Worm (Caenorhabditis elegans): ENCODE data around the gene srlf-33.

Gene srlf-33

DNA sequence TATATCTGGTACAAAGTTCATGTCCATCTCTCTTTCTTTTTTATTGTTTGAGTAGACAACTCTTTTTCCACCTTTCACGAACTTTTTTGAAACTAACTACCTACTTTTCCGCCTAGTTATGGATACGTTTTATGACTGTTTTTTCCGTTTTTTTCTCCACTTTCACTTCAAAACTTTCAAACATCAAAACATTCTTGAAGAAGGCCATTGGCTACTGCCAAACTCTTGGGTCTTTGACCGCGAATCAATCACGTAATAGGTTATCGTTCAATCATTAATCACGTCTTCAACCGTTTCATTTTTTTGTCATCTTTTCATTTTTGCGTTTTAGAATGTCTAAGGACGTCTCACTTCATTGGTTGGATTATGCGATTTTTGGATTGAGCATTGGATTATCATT is 11.8 kb upstream of the srlf-33 start, which contains the start of gene slc-5A12:
Gene slc-5A12, plus strand, starts transcription at position 333 of the 400 bp plus-strand sequence.
- no peak for TF ChIP-seq lsy-2 (tag; optimal IDR thresholded peaks at IDR 0.05)
- no peak for TF ChIP-seq lin-13 (tag; optimal IDR thresholded peaks at IDR 0.05)
- TF ChIP-seq unc-120 (tag; optimal IDR thresholded peaks at IDR 0.05; ENCODE audit: poor library complexity, severe bottlenecking) = no peak
- no peak for TF ChIP-seq nhr-76 (tag; optimal IDR thresholded peaks at IDR 0.05)
- TF ChIP-seq nhr-2 (tag; optimal IDR thresholded peaks at IDR 0.05) = no peak
- TF ChIP-seq snpc-4 (tag; optimal IDR thresholded peaks at IDR 0.05) = no peak
- no peak for TF ChIP-seq sptf-1 (tag; optimal IDR thresholded peaks at IDR 0.05)
- no peak for TF ChIP-seq nhr-237 (tag; optimal IDR thresholded peaks at IDR 0.05)
- no peak for TF ChIP-seq ceh-83 (GFP tag; optimal IDR thresholded peaks at IDR 0.05)
- no peak for TF ChIP-seq M03D4.4 (tag; optimal IDR thresholded peaks at IDR 0.05)
- no peak for TF ChIP-seq mab-5 (tag; optimal IDR thresholded peaks at IDR 0.05)
- TF ChIP-seq unc-39 (tag; optimal IDR thresholded peaks at IDR 0.05) = no peak
- TF ChIP-seq nhr-12 (tag; optimal IDR thresholded peaks at IDR 0.05) = no peak
- TF ChIP-seq nhr-28 (tag; optimal IDR thresholded peaks at IDR 0.05) = no peak
- TF ChIP-seq bed-3 (GFP tag; optimal IDR thresholded peaks at IDR 0.05) = no peak
- no peak for TF ChIP-seq tbx-8 (GFP tag; optimal IDR thresholded peaks at IDR 0.05)
- TF ChIP-seq pha-4 (tag; optimal IDR thresholded peaks at IDR 0.05) = no peak
- no peak for TF ChIP-seq zip-8 (tag; optimal IDR thresholded peaks at IDR 0.05)

DNA sequence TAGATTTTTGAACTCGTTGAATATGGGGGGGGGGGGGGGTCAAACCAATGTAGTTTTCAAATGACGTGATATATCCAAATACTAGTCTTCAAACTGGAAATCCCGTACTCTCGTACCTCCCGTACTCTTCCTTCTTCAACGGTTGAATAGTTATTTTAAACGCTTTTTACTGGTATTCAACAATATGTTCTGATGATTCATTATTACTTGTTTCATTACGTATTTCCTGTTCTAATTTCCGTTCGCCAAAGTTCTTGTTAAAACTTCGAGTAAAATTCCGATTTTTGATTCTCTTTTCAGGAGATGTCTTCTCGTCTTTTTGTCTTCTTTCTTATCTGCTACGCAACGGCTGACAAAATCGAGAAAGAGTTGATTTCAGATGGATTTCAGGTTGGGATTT is 5.3 kb upstream of the srlf-33 start, which contains the start of gene nhx-9:
Gene nhx-9, plus strand, starts transcription at position 301 of the 400 bp plus-strand sequence.
- TF ChIP-seq unc-39 (tag; optimal IDR thresholded peaks at IDR 0.05) (no peak), bed-3 (GFP tag; optimal IDR thresholded peaks at IDR 0.05) (no peak), M03D4.4 (tag; optimal IDR thresholded peaks at IDR 0.05) (no peak), snpc-4 (tag; optimal IDR thresholded peaks at IDR 0.05) (no peak), cnd-1 (tag; optimal IDR thresholded peaks at IDR 0.05) (no peak), lin-32 (GFP tag; optimal IDR thresholded peaks at IDR 0.05) (no peak), hlh-1 (tag; optimal IDR thresholded peaks at IDR 0.05) (no peak), nhr-12 (tag; optimal IDR thresholded peaks at IDR 0.05) (no peak), sem-2 (GFP tag; optimal IDR thresholded peaks at IDR 0.05) (no peak), ceh-43 (GFP tag; optimal IDR thresholded peaks at IDR 0.05) (no peak), ham-2 (GFP tag; optimal IDR thresholded peaks at IDR 0.05) (no peak), unc-62 (GFP tag; optimal IDR thresholded peaks at IDR 0.05) (no peak)

DNA sequence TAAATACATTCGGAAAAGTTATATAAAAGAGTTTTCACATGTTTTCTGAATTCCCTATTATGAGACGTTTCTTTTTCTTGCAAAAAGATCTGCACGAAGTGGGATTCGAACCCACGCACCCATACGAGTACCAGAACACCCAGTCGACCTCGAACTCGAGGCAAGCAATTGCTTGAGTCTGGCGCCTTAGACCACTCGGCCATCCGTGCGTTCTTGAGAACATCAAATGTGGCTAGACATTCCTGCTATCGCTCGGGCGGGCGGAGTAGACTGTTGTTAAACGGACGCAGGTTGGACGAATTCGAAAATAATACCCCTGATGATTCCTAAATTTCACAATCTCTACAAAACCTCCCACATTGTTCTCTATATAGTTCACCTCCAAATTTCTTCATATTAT is 3.1 kb upstream of the srlf-33 start:
- TF ChIP-seq unc-62 (GFP tag; optimal IDR thresholded peaks at IDR 0.05) (no peak), bed-3 (GFP tag; optimal IDR thresholded peaks at IDR 0.05) (no peak), nhr-12 (tag; optimal IDR thresholded peaks at IDR 0.05) (no peak), nhr-28 (tag; optimal IDR thresholded peaks at IDR 0.05) (no peak), elt-1 (tag; optimal IDR thresholded peaks at IDR 0.05; ENCODE audit: borderline replicate concordance, insufficient read depth) (no peak), unc-120 (tag; optimal IDR thresholded peaks at IDR 0.05; ENCODE audit: poor library complexity, severe bottlenecking) (peak; percentile 33), lin-32 (GFP tag; optimal IDR thresholded peaks at IDR 0.05) (peak; percentile 32), cnd-1 (tag; optimal IDR thresholded peaks at IDR 0.05) (peak; percentile 35), lsy-2 (tag; optimal IDR thresholded peaks at IDR 0.05) (no peak), flh-1 (GFP tag; optimal IDR thresholded peaks at IDR 0.05) (no peak), zip-8 (tag; optimal IDR thresholded peaks at IDR 0.05) (no peak), sptf-1 (tag; optimal IDR thresholded peaks at IDR 0.05) (peak; percentile 26), nhr-2 (tag; optimal IDR thresholded peaks at IDR 0.05) (no peak), nhr-237 (tag; optimal IDR thresholded peaks at IDR 0.05) (no peak), pha-4 (tag; optimal IDR thresholded peaks at IDR 0.05) (no peak), ham-2 (GFP tag; optimal IDR thresholded peaks at IDR 0.05) (peak; percentile 68), nhr-76 (tag; optimal IDR thresholded peaks at IDR 0.05) (no peak), ceh-43 (GFP tag; optimal IDR thresholded peaks at IDR 0.05) (no peak), tbx-8 (GFP tag; optimal IDR thresholded peaks at IDR 0.05) (no peak), ztf-11 (tag; optimal IDR thresholded peaks at IDR 0.05) (no peak), mls-2 (tag; optimal IDR thresholded peaks at IDR 0.05) (peak; percentile 59), hlh-1 (tag; optimal IDR thresholded peaks at IDR 0.05) (no peak), unc-39 (tag; optimal IDR thresholded peaks at IDR 0.05) (no peak), ces-1 (GFP tag; optimal IDR thresholded peaks at IDR 0.05) (no peak), blmp-1 (tag; optimal IDR thresholded peaks at IDR 0.05) (no peak), snpc-4 (tag; optimal IDR thresholded peaks at IDR 0.05) (no peak), sem-2 (GFP tag; optimal IDR thresholded peaks at IDR 0.05) (peak; percentile 58), ceh-39 (tag; optimal IDR thresholded peaks at IDR 0.05) (no peak), mab-5 (tag; optimal IDR thresholded peaks at IDR 0.05) (no peak), mep-1 (tag; optimal IDR thresholded peaks at IDR 0.05) (no peak), drap-1 (GFP tag; optimal IDR thresholded peaks at IDR 0.05) (peak; percentile 52), lin-13 (tag; optimal IDR thresholded peaks at IDR 0.05) (no peak), ceh-83 (GFP tag; optimal IDR thresholded peaks at IDR 0.05) (peak; percentile 71), M03D4.4 (tag; optimal IDR thresholded peaks at IDR 0.05) (peak; percentile 63), elt-3 (tag; optimal IDR thresholded peaks at IDR 0.05) (no peak)
